In the genomic region with DNA sequence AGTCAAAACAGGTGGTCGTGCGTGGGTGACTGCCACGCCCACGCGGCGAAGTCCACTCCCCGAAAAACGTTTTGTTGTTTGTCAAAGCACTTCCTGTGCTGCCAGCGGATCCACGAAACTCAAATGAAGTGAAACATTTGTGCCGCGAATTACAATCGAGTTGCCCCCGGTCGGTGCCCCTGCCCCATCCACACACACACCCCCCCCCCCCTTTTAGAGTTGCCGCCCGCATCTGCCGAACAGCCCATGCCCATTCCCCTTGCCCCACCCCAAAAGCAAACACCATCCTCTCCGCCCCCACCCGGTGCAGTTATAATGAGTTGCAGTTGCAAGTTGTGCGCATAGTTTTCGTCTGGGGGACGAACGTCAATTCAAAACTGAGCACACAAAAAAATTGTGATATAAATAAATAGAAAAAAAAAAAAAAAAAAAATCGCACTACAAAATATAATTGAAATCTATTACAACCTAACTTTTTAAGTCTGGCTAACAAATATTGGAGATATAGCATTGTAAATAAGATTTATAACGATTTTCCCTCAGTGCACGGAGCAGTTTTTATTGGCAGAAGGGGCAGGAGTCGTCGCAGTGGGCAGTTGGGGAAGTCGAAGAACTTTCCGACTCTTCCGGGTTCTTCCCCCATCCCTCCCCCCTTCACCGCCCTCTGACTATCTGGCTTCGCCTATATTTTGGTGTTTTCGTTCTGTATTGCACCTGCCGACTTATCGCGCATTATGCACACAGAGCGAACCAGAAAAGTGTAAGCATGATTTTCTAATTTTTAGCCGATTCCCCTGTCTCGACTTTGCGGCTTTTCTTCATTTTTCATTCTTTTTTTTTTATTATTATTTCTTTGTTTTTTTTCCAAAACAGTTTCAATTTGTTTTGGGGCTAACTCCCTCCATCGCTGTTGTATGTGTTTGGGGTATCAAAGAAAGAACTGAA, we compare ENCODE assay signal across 1 fruit fly cellular context.
TF ChIP-seq lines count a peak whose summit lies in the region.

No protein-coding gene starts in this region.

TF ChIP-seq in whole organism, embryonic, 481 proteins besides CTCF, POLR2A, EP300 and RAD21 (continued from another document and continues in another):
- TF ChIP-seq crol (GFP tag; IDR thresholded peaks at IDR 0.05; lab: Robert Waterston, UW) (peak; percentile 79), grau (tag; optimal IDR thresholded peaks at IDR 0.05; lab: Kevin White, UChicago) (peak; percentile 51), Stat92E (GFP tag; optimal IDR thresholded peaks at IDR 0.05; lab: Kevin White, UChicago) (no peak), ind (GFP tag; optimal IDR thresholded peaks at IDR 0.05; lab: Kevin White, UChicago) (peak; percentile 39), vvl (GFP tag; IDR thresholded peaks at IDR 0.05; lab: Robert Waterston, UW) (peak; percentile 89), caup (GFP tag; optimal IDR thresholded peaks at IDR 0.05; lab: Kevin White, UChicago; ENCODE audit: severe bottlenecking) (no peak), CG17186 (GFP tag; optimal IDR thresholded peaks at IDR 0.05; lab: Kevin White, UChicago) (no peak), Meics (GFP tag; optimal IDR thresholded peaks at IDR 0.05; lab: Kevin White, UChicago) (no peak), unc-4 (GFP tag; IDR thresholded peaks at IDR 0.05; lab: Robert Waterston, UW; ENCODE audit: partially characterized antibody) (no peak), CG7357 (GFP tag; IDR thresholded peaks at IDR 0.05; lab: Robert Waterston, UW) (peak; percentile 63; the same call in 1 of the 3 replicates), CG6765 (GFP tag; optimal IDR thresholded peaks at IDR 0.05; lab: Kevin White, UChicago) (no peak), slou (GFP tag; optimal IDR thresholded peaks at IDR 0.05; lab: Kevin White, UChicago) (no peak), Oaz (GFP tag; IDR thresholded peaks at IDR 0.05; lab: Robert Waterston, UW) (no peak), CG3407 (GFP tag; optimal IDR thresholded peaks at IDR 0.05; lab: Kevin White, UChicago) (peak; percentile 32), CG1529 (GFP tag; optimal IDR thresholded peaks at IDR 0.05; lab: Kevin White, UChicago) (peak; percentile 59), Mad (GFP tag; optimal IDR thresholded peaks at IDR 0.05; lab: Kevin White, UChicago) (peak; percentile 23), Ravus (GFP tag; IDR thresholded peaks at IDR 0.05; lab: Robert Waterston, UW) (no peak), NfI (GFP tag; optimal IDR thresholded peaks at IDR 0.05; lab: Kevin White, UChicago) (no peak), YL-1 (GFP tag; optimal IDR thresholded peaks at IDR 0.05; lab: Kevin White, UChicago) (no peak), ap (GFP tag; IDR thresholded peaks at IDR 0.05; lab: Robert Waterston, UW) (peak; percentile 32; the same call in 1 of the 2 replicates), Hr78 (GFP tag; optimal IDR thresholded peaks at IDR 0.05; lab: Kevin White, UChicago) (peak in 1 of 2 experiments; percentile 5), CG9797 (GFP tag; optimal IDR thresholded peaks at IDR 0.05; lab: Kevin White, UChicago) (no peak), CG8281 (tag; optimal IDR thresholded peaks at IDR 0.05; lab: Kevin White, UChicago) (no peak), gcm (GFP tag; optimal IDR thresholded peaks at IDR 0.05; lab: Kevin White, UChicago) (peak; percentile 77), fd102C (GFP tag; optimal IDR thresholded peaks at IDR 0.05; lab: Kevin White, UChicago) (no peak), CG14710 (tag; optimal IDR thresholded peaks at IDR 0.05; lab: Kevin White, UChicago) (peak; percentile 72), CG4707 (GFP tag; optimal IDR thresholded peaks at IDR 0.05; lab: Kevin White, UChicago) (no peak), CG1233 (GFP tag; optimal IDR thresholded peaks at IDR 0.05; lab: Kevin White, UChicago) (no peak), chinmo (GFP tag; IDR thresholded peaks at IDR 0.05; lab: Robert Waterston, UW; ENCODE audit: partially characterized antibody) (no peak), CG12155 (GFP tag; optimal IDR thresholded peaks at IDR 0.05; lab: Kevin White, UChicago) (peak; percentile 5), tll (GFP tag; optimal IDR thresholded peaks at IDR 0.05; lab: Kevin White, UChicago) (no peak), CG10565 (GFP tag; optimal IDR thresholded peaks at IDR 0.05; lab: Kevin White, UChicago) (no peak), trh (GFP tag; optimal IDR thresholded peaks at IDR 0.05; lab: Kevin White, UChicago) (peak; percentile 24), gsb (GFP tag; IDR thresholded peaks at IDR 0.05; lab: Robert Waterston, UW) (no peak), Fer2 (tag; optimal IDR thresholded peaks at IDR 0.05; lab: Kevin White, UChicago) (no peak), CG18764 (GFP tag; optimal IDR thresholded peaks at IDR 0.05; lab: Kevin White, UChicago) (peak; percentile 45), CG4282 (GFP tag; optimal IDR thresholded peaks at IDR 0.05; lab: Kevin White, UChicago) (no peak), CG10274 (GFP tag; optimal IDR thresholded peaks at IDR 0.05; lab: Kevin White, UChicago) (no peak), zfh2 (GFP tag; optimal IDR thresholded peaks at IDR 0.05; lab: Kevin White, UChicago) (no peak), sc (optimal IDR thresholded peaks at IDR 0.05; lab: Kevin White, UChicago) (no peak), sc (GFP tag; optimal IDR thresholded peaks at IDR 0.05; lab: Kevin White, UChicago) (peak; percentile 72), CG4360 (GFP tag; IDR thresholded peaks at IDR 0.05; lab: Robert Waterston, UW) (peak; percentile 36; the same call in 1 of the 2 replicates), ems (GFP tag; optimal IDR thresholded peaks at IDR 0.05; lab: Kevin White, UChicago) (no peak), CG18619 (GFP tag; optimal IDR thresholded peaks at IDR 0.05; lab: Kevin White, UChicago) (no peak), Oli (tag; optimal IDR thresholded peaks at IDR 0.05; lab: Kevin White, UChicago) (peak; percentile 22), tna (GFP tag; IDR thresholded peaks at IDR 0.05; lab: Robert Waterston, UW; ENCODE audit: partially characterized antibody) (no peak), CG17385 (GFP tag; optimal IDR thresholded peaks at IDR 0.05; lab: Kevin White, UChicago) (peak; percentile 39), H15 (GFP tag; IDR thresholded peaks at IDR 0.05; lab: Robert Waterston, UW) (peak; percentile 67; the same call in 2 of the 3 replicates), slbo (GFP tag; IDR thresholded peaks at IDR 0.05; lab: Robert Waterston, UW) (no peak), CG8944 (GFP tag; optimal IDR thresholded peaks at IDR 0.05; lab: Kevin White, UChicago) (peak; percentile 25), CG10147 (GFP tag; optimal IDR thresholded peaks at IDR 0.05; lab: Kevin White, UChicago) (no peak), Vsx1 (GFP tag; optimal IDR thresholded peaks at IDR 0.05; lab: Kevin White, UChicago) (peak; percentile 16), bowl (GFP tag; IDR thresholded peaks at IDR 0.05; lab: Robert Waterston, UW) (no peak), Side (GFP tag; optimal IDR thresholded peaks at IDR 0.05; lab: Kevin White, UChicago) (no peak), tup (GFP tag; optimal IDR thresholded peaks at IDR 0.05; lab: Kevin White, UChicago) (no peak), D (optimal IDR thresholded peaks at IDR 0.05; lab: Kevin White, UChicago) (no peak), D (GFP tag; optimal IDR thresholded peaks at IDR 0.05; lab: Kevin White, UChicago) (peak; percentile 67), CG3281 (GFP tag; optimal IDR thresholded peaks at IDR 0.05; lab: Kevin White, UChicago) (no peak), Spps (tag; optimal IDR thresholded peaks at IDR 0.05; lab: Kevin White, UChicago) (peak; percentile 65), maf-S (GFP tag; optimal IDR thresholded peaks at IDR 0.05; lab: Kevin White, UChicago) (no peak), ewg (GFP tag; optimal IDR thresholded peaks at IDR 0.05; lab: Kevin White, UChicago) (peak; percentile 43), CG12942 (GFP tag; optimal IDR thresholded peaks at IDR 0.05; lab: Kevin White, UChicago) (peak; percentile 28), CG4424 (GFP tag; optimal IDR thresholded peaks at IDR 0.05; lab: Kevin White, UChicago) (peak; percentile 77), CG7556 (GFP tag; optimal IDR thresholded peaks at IDR 0.05; lab: Kevin White, UChicago) (peak; percentile 15), pnt (GFP tag; optimal IDR thresholded peaks at IDR 0.05; lab: Kevin White, UChicago) (no peak), CG11247 (GFP tag; IDR thresholded peaks at IDR 0.05; lab: Robert Waterston, UW) (0 out of 2 replicates have a peak, but pooled peaks have one; percentile 33), CG1602 (GFP tag; optimal IDR thresholded peaks at IDR 0.05; lab: Kevin White, UChicago) (peak; percentile 74), CkIIα-i1 (GFP tag; IDR thresholded peaks at IDR 0.05; lab: Robert Waterston, UW) (no peak), CG32767 (GFP tag; IDR thresholded peaks at IDR 0.05; lab: Robert Waterston, UW) (peak; percentile 53; the same call in 1 of the 2 replicates), kni (GFP tag; optimal IDR thresholded peaks at IDR 0.05; lab: Kevin White, UChicago) (peak; percentile 54), lilli (GFP tag; optimal IDR thresholded peaks at IDR 0.05; lab: Kevin White, UChicago) (peak; percentile 10), rib (GFP tag; IDR thresholded peaks at IDR 0.05; lab: Robert Waterston, UW) (no peak), wdn (GFP tag; IDR thresholded peaks at IDR 0.05; lab: Robert Waterston, UW) (no peak), mld (GFP tag; IDR thresholded peaks at IDR 0.05; lab: Robert Waterston, UW; ENCODE audit: partially characterized antibody) (no peak), en (GFP tag; optimal IDR thresholded peaks at IDR 0.05; lab: Kevin White, UChicago) (no peak), HLH54F (GFP tag; optimal IDR thresholded peaks at IDR 0.05; lab: Kevin White, UChicago) (no peak), CG30020 (tag; optimal IDR thresholded peaks at IDR 0.05; lab: Kevin White, UChicago) (no peak), Elba2 (GFP tag; optimal IDR thresholded peaks at IDR 0.05; lab: Kevin White, UChicago) (no peak), stc (GFP tag; IDR thresholded peaks at IDR 0.05; lab: Robert Waterston, UW) (no peak), CG14860 (GFP tag; IDR thresholded peaks at IDR 0.05; lab: Robert Waterston, UW; ENCODE audit: partially characterized antibody) (no peak), CG31224 (GFP tag; IDR thresholded peaks at IDR 0.05; lab: Robert Waterston, UW) (no peak), Nf-YB (GFP tag; optimal IDR thresholded peaks at IDR 0.05; lab: Kevin White, UChicago) (peak; percentile 9), Six4 (GFP tag; optimal IDR thresholded peaks at IDR 0.05; lab: Kevin White, UChicago) (peak; percentile 16), tgo (GFP tag; IDR thresholded peaks at IDR 0.05; lab: Robert Waterston, UW) (no peak; the same call in 2 of the 3 replicates), Lpt (GFP tag; optimal IDR thresholded peaks at IDR 0.05; lab: Kevin White, UChicago) (no peak), CG12219 (GFP tag; optimal IDR thresholded peaks at IDR 0.05; lab: Kevin White, UChicago) (no peak), CG7963 (GFP tag; IDR thresholded peaks at IDR 0.05; lab: Robert Waterston, UW; ENCODE audit: partially characterized antibody) (no peak), Bteb2 (GFP tag; optimal IDR thresholded peaks at IDR 0.05; lab: Kevin White, UChicago) (no peak), CG2678 (tag; optimal IDR thresholded peaks at IDR 0.05; lab: Kevin White, UChicago) (peak; percentile 60), CG2199 (GFP tag; IDR thresholded peaks at IDR 0.05; lab: Robert Waterston, UW) (no peak), grn (GFP tag; optimal IDR thresholded peaks at IDR 0.05; lab: Kevin White, UChicago) (no peak), D19A (tag; optimal IDR thresholded peaks at IDR 0.05; lab: Kevin White, UChicago) (peak; percentile 62), CG31441 (GFP tag; IDR thresholded peaks at IDR 0.05; lab: Robert Waterston, UW) (peak; percentile 62), Aef1 (GFP tag; IDR thresholded peaks at IDR 0.05; lab: Robert Waterston, UW) (0 out of 3 replicates have a peak, but pooled peaks have one; percentile 25), sob (GFP tag; IDR thresholded peaks at IDR 0.05; lab: Robert Waterston, UW) (no peak), CG7271 (tag; optimal IDR thresholded peaks at IDR 0.05; lab: Kevin White, UChicago) (no peak), CG14965 (GFP tag; optimal IDR thresholded peaks at IDR 0.05; lab: Kevin White, UChicago; ENCODE audit: borderline replicate concordance) (no peak), CG3726 (GFP tag; IDR thresholded peaks at IDR 0.05; lab: Robert Waterston, UW) (no peak), CG10654 (GFP tag; optimal IDR thresholded peaks at IDR 0.05; lab: Kevin White, UChicago) (peak; percentile 19), p53 (GFP tag; optimal IDR thresholded peaks at IDR 0.05; lab: Kevin White, UChicago) (no peak), CG15601 (tag; optimal IDR thresholded peaks at IDR 0.05; lab: Kevin White, UChicago) (peak; percentile 58), Bgb (GFP tag; IDR thresholded peaks at IDR 0.05; lab: Robert Waterston, UW; ENCODE audit: partially characterized antibody) (no peak), CG17328 (GFP tag; IDR thresholded peaks at IDR 0.05; lab: Robert Waterston, UW) (peak; percentile 85), gfzf (GFP tag; optimal IDR thresholded peaks at IDR 0.05; lab: Kevin White, UChicago) (no peak), CG10959 (GFP tag; IDR thresholded peaks at IDR 0.05; lab: Robert Waterston, UW) (peak; percentile 44; the same call in 1 of the 2 replicates), Nf-YC (tag; optimal IDR thresholded peaks at IDR 0.05; lab: Kevin White, UChicago) (no peak), esg (GFP tag; conservative IDR thresholded peaks at IDR 0.05; lab: Robert Waterston, UW) (peak; percentile 39; the same call in 1 of the 2 replicates), CG7372 (GFP tag; IDR thresholded peaks at IDR 0.05; lab: Robert Waterston, UW) (no peak), Ets65A (GFP tag; lab: Kevin White, UChicago) (no peak), CG6813 (GFP tag; optimal IDR thresholded peaks at IDR 0.05; lab: Kevin White, UChicago) (no peak), Atf6 (GFP tag; IDR thresholded peaks at IDR 0.05; lab: Robert Waterston, UW) (no peak), Dad (GFP tag; optimal IDR thresholded peaks at IDR 0.05; lab: Kevin White, UChicago) (no peak), ase (GFP tag; IDR thresholded peaks at IDR 0.05; lab: Robert Waterston, UW) (peak; percentile 33; the same call in 1 of the 3 replicates), CG10543 (GFP tag; optimal IDR thresholded peaks at IDR 0.05; lab: Kevin White, UChicago) (no peak), CG11398 (GFP tag; optimal IDR thresholded peaks at IDR 0.05; lab: Kevin White, UChicago) (no peak), salm (tag; optimal IDR thresholded peaks at IDR 0.05; lab: Kevin White, UChicago) (no peak), CG31388 (GFP tag; optimal IDR thresholded peaks at IDR 0.05; lab: Kevin White, UChicago) (no peak), CG9932 (GFP tag; IDR thresholded peaks at IDR 0.05; lab: Robert Waterston, UW) (no peak), HLH4C (GFP tag; IDR thresholded peaks at IDR 0.05; lab: Robert Waterston, UW; ENCODE audit: partially characterized antibody) (no peak), Dek (tag; optimal IDR thresholded peaks at IDR 0.05; lab: Kevin White, UChicago) (no peak), HHEX (GFP tag; optimal IDR thresholded peaks at IDR 0.05; lab: Kevin White, UChicago) (no peak)
